Worm (Caenorhabditis elegans): ENCODE measurements around the gene R11H6.2.

- TF ChIP-seq ceh-6 (GFP tag; optimal IDR thresholded peaks at IDR 0.05), result no peak
- no peak for TF ChIP-seq pha-4 (tag; optimal IDR thresholded peaks at IDR 0.05)
- TF ChIP-seq tbx-2 (tag; optimal IDR thresholded peaks at IDR 0.05), result no peak
- TF ChIP-seq ceh-22 (tag; optimal IDR thresholded peaks at IDR 0.05), result no peak
- TF ChIP-seq ceh-19 (GFP tag; optimal IDR thresholded peaks at IDR 0.05), result no peak
- no peak for TF ChIP-seq C08G9.2 (tag; optimal IDR thresholded peaks at IDR 0.05)
- no peak for TF ChIP-seq nfya-1 (tag; optimal IDR thresholded peaks at IDR 0.05)
Measured at ce11 chrV:14579619-14580018, 18.2 kb upstream of the R11H6.2 start, which contains the start of gene gar-3.

All from whole organism, late embryonic.